Fruit fly (Drosophila melanogaster) whole organism, embryonic: ENCODE data around the gene ich.
A peak's percentile ranks its signal among the peaks of the same experiment; 100 is the strongest.

Source experiments
- CG10959 ChIP-seq: fragments of 200-800 bp; sonication (Bioruptor generic); IDR thresholded peaks from 2 replicates; pipeline ENCODE4 v1.3.6; 2022; ENCODE audit warnings: missing biosample characterization, missing genetic modification characterization
- CG13424 ChIP-seq: fragments of 200-800 bp; sonication (Bioruptor generic); optimal IDR thresholded peaks from 2 replicates; lab custom pipeline; 2019; ENCODE audit warnings: missing biosample characterization, mild to moderate bottlenecking, missing genetic modification characterization, moderate library complexity
- CG15269 ChIP-seq: fragments of 200-800 bp; sonication (Bioruptor generic); optimal IDR thresholded peaks from 2 replicates; lab custom pipeline; 2018; ENCODE audit warnings: missing biosample characterization, mild to moderate bottlenecking, missing genetic modification characterization, moderate library complexity
- CG17186 ChIP-seq: fragments of 200-800 bp; sonication (Bioruptor generic); optimal IDR thresholded peaks from 3 replicates; lab custom pipeline; 2017; ENCODE audit warnings: missing biosample characterization, missing genetic modification reagents, missing genetic modification characterization
- CG17328 ChIP-seq: fragments of 200-800 bp; sonication (Bioruptor generic); IDR thresholded peaks from 2 replicates; pipeline ENCODE4 v1.3.6; 2022; ENCODE audit warnings: missing biosample characterization, missing genetic modification characterization
- CG17359 ChIP-seq: fragments of 200-800 bp; sonication (Bioruptor generic); optimal IDR thresholded peaks from 3 replicates; lab custom pipeline; 2018; ENCODE audit warnings: missing biosample characterization, mild to moderate bottlenecking, missing genetic modification characterization, moderate library complexity
- CG17385 ChIP-seq: fragments of 200-800 bp; sonication (Bioruptor generic); optimal IDR thresholded peaks from 3 replicates; lab custom pipeline; 2018; ENCODE audit warnings: missing biosample characterization, mild to moderate bottlenecking, missing genetic modification characterization
- CG18262 ChIP-seq: fragments of 200-800 bp; optimal IDR thresholded peaks from 3 replicates; lab custom pipeline; 2019; ENCODE audit warnings: missing biosample characterization, mild to moderate bottlenecking, missing genetic modification characterization, moderate library complexity
- CG18476 ChIP-seq: fragments of 200-800 bp; sonication (Bioruptor generic); optimal IDR thresholded peaks from 2 replicates; lab custom pipeline; 2016; ENCODE audit warnings: missing biosample characterization, mild to moderate bottlenecking, missing genetic modification characterization
- CG18599 ChIP-seq: fragments of 200-800 bp; sonication (Bioruptor generic); optimal IDR thresholded peaks from 3 replicates; lab custom pipeline; 2017; ENCODE audit warnings: missing biosample characterization, missing genetic modification characterization, mild to moderate bottlenecking, moderate library complexity, missing genetic modification reagents
- CG30431 ChIP-seq: fragments of 200-800 bp; sonication (Bioruptor generic); optimal IDR thresholded peaks from 2 replicates; lab custom pipeline; 2017; ENCODE audit warnings: missing biosample characterization, missing genetic modification characterization
- CG31365 ChIP-seq: fragments of 200-800 bp; sonication (Bioruptor generic); optimal IDR thresholded peaks from 2 replicates; lab custom pipeline; 2018; ENCODE audit warnings: missing biosample characterization, mild to moderate bottlenecking, missing genetic modification characterization
- CG32532 ChIP-seq: fragments of 200-800 bp; sonication (Bioruptor generic); IDR thresholded peaks from 2 replicates; pipeline ENCODE4 v1.3.6; 2022; ENCODE audit warnings: missing biosample characterization, missing genetic modification characterization
- CG34224 ChIP-seq: fragments of 200-800 bp; sonication (Bioruptor generic); IDR thresholded peaks from 3 replicates; pipeline ENCODE4 v1.3.6; 2022; ENCODE audit warnings: missing biosample characterization, missing genetic modification characterization; ENCODE audit not compliant: partially characterized antibody
- CG4730 ChIP-seq: fragments of 200-800 bp; sonication (Bioruptor generic); IDR thresholded peaks from 2 replicates; pipeline ENCODE4 v1.3.6; 2022; ENCODE audit warnings: missing biosample characterization, missing genetic modification characterization
- CG4854 ChIP-seq: fragments of 200-800 bp; sonication (Bioruptor generic); optimal IDR thresholded peaks from 2 replicates; lab custom pipeline; 2016; ENCODE audit warnings: missing biosample characterization, missing genetic modification characterization, inconsistent platforms
- CG6254 ChIP-seq: fragments of 200-800 bp; sonication (Bioruptor generic); optimal IDR thresholded peaks from 3 replicates; lab custom pipeline; 2017; ENCODE audit warnings: mild to moderate bottlenecking, missing biosample characterization, missing genetic modification reagents, missing genetic modification characterization
- CG7372 ChIP-seq: fragments of 200-800 bp; sonication (Bioruptor generic); IDR thresholded peaks from 2 replicates; pipeline ENCODE4 v1.3.6; 2022; ENCODE audit warnings: missing biosample characterization, missing genetic modification characterization
- CG7839 ChIP-seq: fragments of 200-800 bp; sonication (Bioruptor generic); optimal IDR thresholded peaks from 3 replicates; lab custom pipeline; 2018; ENCODE audit warnings: missing biosample characterization, mild to moderate bottlenecking, missing genetic modification characterization, moderate library complexity
- CG7987 ChIP-seq: fragments of 200-800 bp; sonication (Bioruptor generic); optimal IDR thresholded peaks from 2 replicates; lab custom pipeline; 2018; ENCODE audit warnings: missing biosample characterization, mild to moderate bottlenecking, missing genetic modification characterization, moderate library complexity
- CG9215 ChIP-seq: fragments of 200-800 bp; sonication (Bioruptor generic); IDR thresholded peaks from 2 replicates; pipeline ENCODE4 v1.3.6; 2022; ENCODE audit warnings: missing biosample characterization, missing genetic modification characterization
- CG9797 ChIP-seq: fragments of 200-800 bp; sonication (Bioruptor generic); optimal IDR thresholded peaks from 3 replicates; lab custom pipeline; 2018; ENCODE audit warnings: missing biosample characterization, mild to moderate bottlenecking, missing genetic modification characterization
- Camta ChIP-seq: fragments of 200-800 bp; sonication (Bioruptor generic); optimal IDR thresholded peaks from 2 replicates; lab custom pipeline; 2016; ENCODE audit warnings: missing biosample characterization, missing genetic modification characterization
- CoRest ChIP-seq: fragments of 200-800 bp; sonication (Bioruptor generic); optimal IDR thresholded peaks from 3 replicates; lab custom pipeline; 2018; ENCODE audit warnings: missing biosample characterization, mild to moderate bottlenecking, missing genetic modification characterization, moderate library complexity
- Deaf1 ChIP-seq: fragments of 200-800 bp; optimal IDR thresholded peaks from 3 replicates; lab custom pipeline; 2019; ENCODE audit warnings: missing biosample characterization, mild to moderate bottlenecking, missing genetic modification characterization, moderate library complexity
- Ets65A ChIP-seq: fragments of 200-800 bp; sonication (Bioruptor generic); peaks from one replicate; lab custom pipeline; 2016; ENCODE audit warnings: missing biosample characterization, missing genetic modification characterization
- HLH3B ChIP-seq: fragments of 200-800 bp; sonication (Bioruptor generic); IDR thresholded peaks from 2 replicates; pipeline ENCODE4 v1.3.6; 2022; ENCODE audit warnings: missing biosample characterization, missing genetic modification characterization
- Hr78 ChIP-seq, 2 experiments: fragments of 200-800 bp in 1 of 2; fragments of >200 bp in 1 of 2; sonication (Bioruptor generic) in 1 of 2; optimal IDR thresholded peaks; 2 replicates each; lab custom pipeline; 2017 to 2019; ENCODE audit warnings: missing biosample characterization in 2 of 2, missing genetic modification characterization in 2 of 2, mild to moderate bottlenecking in 1 of 2, moderate library complexity in 1 of 2
- Lim3 ChIP-seq: fragments of 200-800 bp; sonication (Bioruptor generic); IDR thresholded peaks from 2 replicates; pipeline ENCODE4 v1.3.6; 2022; ENCODE audit warnings: missing biosample characterization, missing genetic modification characterization
- Max ChIP-seq: fragments of 200-800 bp; sonication (Bioruptor generic); optimal IDR thresholded peaks from 2 replicates; lab custom pipeline; 2016; ENCODE audit warnings: missing biosample characterization, mild to moderate bottlenecking, missing genetic modification characterization
- NC2β ChIP-seq: fragments of 200-800 bp; sonication (Bioruptor generic); optimal IDR thresholded peaks from 2 replicates; lab custom pipeline; 2016; ENCODE audit warnings: missing biosample characterization, missing genetic modification characterization
- Optix ChIP-seq: fragments of 200-800 bp; sonication (Bioruptor generic); IDR thresholded peaks from 3 replicates; pipeline ENCODE4 v1.3.6; 2022; ENCODE audit warnings: missing biosample characterization, missing genetic modification characterization
- amos ChIP-seq: fragments of 200-800 bp; sonication (Bioruptor generic); IDR thresholded peaks from 2 replicates; pipeline ENCODE4 v1.3.6; 2022; ENCODE audit warnings: missing biosample characterization, missing genetic modification characterization; ENCODE audit not compliant: partially characterized antibody
- br ChIP-seq: fragments of >200 bp; optimal IDR thresholded peaks from 2 replicates; lab custom pipeline; 2017
- caup ChIP-seq: fragments of 200-800 bp; sonication (Bioruptor generic); optimal IDR thresholded peaks from 3 replicates; lab custom pipeline; 2017; ENCODE audit warnings: missing biosample characterization, mild to moderate bottlenecking, missing genetic modification characterization, moderate library complexity; ENCODE audit not compliant: severe bottlenecking
- chm ChIP-seq: fragments of 200-800 bp; sonication (Bioruptor generic); IDR thresholded peaks from 2 replicates; pipeline ENCODE4 v1.3.6; 2022; ENCODE audit warnings: missing biosample characterization, missing genetic modification characterization
- dysf ChIP-seq: fragments of 200-800 bp; sonication (Bioruptor generic); IDR thresholded peaks from 3 replicates; pipeline ENCODE4 v1.3.6; 2022; ENCODE audit warnings: missing biosample characterization, missing genetic modification characterization
- eyg ChIP-seq: fragments of 200-800 bp; sonication (Bioruptor generic); optimal IDR thresholded peaks from 3 replicates; lab custom pipeline; 2016; ENCODE audit warnings: missing biosample characterization, missing genetic modification characterization
- fd102C ChIP-seq: fragments of 200-800 bp; sonication (Bioruptor generic); optimal IDR thresholded peaks from 2 replicates; lab custom pipeline; 2018; ENCODE audit warnings: missing biosample characterization, mild to moderate bottlenecking, missing genetic modification characterization, moderate library complexity
- grn ChIP-seq: fragments of 200-800 bp; sonication (Bioruptor generic); optimal IDR thresholded peaks from 3 replicates; lab custom pipeline; 2017; ENCODE audit warnings: missing biosample characterization, missing genetic modification characterization
- ken ChIP-seq: fragments of 200-800 bp; sonication (Bioruptor generic); IDR thresholded peaks from 3 replicates; pipeline ENCODE4 v1.3.6; 2022; ENCODE audit warnings: missing biosample characterization, missing genetic modification characterization
- lmd ChIP-seq: fragments of 200-800 bp; sonication (Bioruptor generic); IDR thresholded peaks from 2 replicates; pipeline ENCODE4 v1.3.6; 2022; ENCODE audit warnings: missing biosample characterization, missing genetic modification characterization
- pros ChIP-seq: fragments of 200-800 bp; sonication (Bioruptor generic); optimal IDR thresholded peaks from 3 replicates; lab custom pipeline; 2019; ENCODE audit warnings: missing biosample characterization, mild to moderate bottlenecking, missing genetic modification characterization, moderate library complexity
- pum ChIP-seq: fragments of 200-800 bp; sonication (Bioruptor generic); optimal IDR thresholded peaks from 2 replicates; lab custom pipeline; 2016; ENCODE audit warnings: missing biosample characterization, missing genetic modification characterization
- rib ChIP-seq: fragments of 200-800 bp; sonication (Bioruptor generic); IDR thresholded peaks from 2 replicates; pipeline ENCODE4 v1.3.6; 2022; ENCODE audit warnings: missing biosample characterization, missing genetic modification characterization
- toy ChIP-seq: fragments of 200-800 bp; sonication (Bioruptor generic); IDR thresholded peaks from 2 replicates; pipeline ENCODE4 v1.3.6; 2022; ENCODE audit warnings: missing biosample characterization, missing genetic modification characterization
- vvl ChIP-seq: fragments of 200-800 bp; sonication (Bioruptor generic); IDR thresholded peaks from 2 replicates; pipeline ENCODE4 v1.3.6; 2022; ENCODE audit warnings: missing biosample characterization, missing genetic modification characterization
- z ChIP-seq: fragments of 200-800 bp; sonication (Bioruptor generic); IDR thresholded peaks from 3 replicates; pipeline ENCODE4 v1.3.6; 2022; ENCODE audit warnings: missing biosample characterization, missing genetic modification characterization
- zen2 ChIP-seq: fragments of 200-800 bp; sonication (Bioruptor generic); IDR thresholded peaks from 3 replicates; pipeline ENCODE4 v1.3.6; 2022; ENCODE audit warnings: missing biosample characterization, missing genetic modification characterization; ENCODE audit not compliant: partially characterized antibody

ich gene

dm6 chr3R:8992928-8993579 is 30.2 kb upstream of the ich start, which contains the start of gene CG11975 (continued):
- no peak for TF ChIP-seq z (GFP tag; lab: Robert Waterston, UW)
- peak; percentile 70 for TF ChIP-seq lmd
- no peak for TF ChIP-seq Lim3 (GFP tag; lab: Robert Waterston, UW)
- peak; percentile 30 for TF ChIP-seq CG30431 (GFP tag; lab: Kevin White, UChicago)
- peak; percentile 71 for TF ChIP-seq CG4854
- peak; percentile 53 for TF ChIP-seq CG17359 (tag; lab: Kevin White, UChicago)
- peak; percentile 69 for TF ChIP-seq CG13424 (tag; lab: Kevin White, UChicago)
- peak; percentile 24 for TF ChIP-seq CG9797 (GFP tag; lab: Kevin White, UChicago)
- TF ChIP-seq br (lab: Kevin White, UChicago), result no peak
- no peak for TF ChIP-seq CG6254 (GFP tag; lab: Kevin White, UChicago)
- no peak; the same call in 1 of the 2 replicates for TF ChIP-seq CG17328 (GFP tag; lab: Robert Waterston, UW)
- peak; percentile 44 for TF ChIP-seq CG7987 (GFP tag; lab: Kevin White, UChicago)
- peak; percentile 83 for TF ChIP-seq Camta (GFP tag; lab: Kevin White, UChicago)
- no peak for TF ChIP-seq CG17186 (GFP tag; lab: Kevin White, UChicago)
- no peak for TF ChIP-seq chm
- peak; percentile 73 for TF ChIP-seq CG32532
- TF ChIP-seq pros, result peak; percentile 47
- peak; percentile 80 for TF ChIP-seq caup (GFP tag; lab: Kevin White, UChicago)
- TF ChIP-seq HLH3B (GFP tag; lab: Robert Waterston, UW), result peak; percentile 25; the same call in 1 of the 2 replicates
- peak; percentile 72 for TF ChIP-seq NC2β (GFP tag; lab: Kevin White, UChicago)
- no peak for TF ChIP-seq Deaf1
- no peak for TF ChIP-seq CG17385 (GFP tag; lab: Kevin White, UChicago)
- peak; percentile 68; the same call in 1 of the 3 replicates for TF ChIP-seq ken (GFP tag; lab: Robert Waterston, UW)
- peak; percentile 80 for TF ChIP-seq eyg
- TF ChIP-seq CG4730, result 0 out of 2 replicates have a peak, but pooled peaks have one; percentile 24
- TF ChIP-seq zen2, result 0 out of 3 replicates have a peak, but pooled peaks have one; percentile 26
- TF ChIP-seq CG7839 (tag; lab: Kevin White, UChicago), result no peak
- TF ChIP-seq CG18599 (GFP tag; lab: Kevin White, UChicago), result peak; percentile 80
- no peak for TF ChIP-seq CG31365 (tag; lab: Kevin White, UChicago)
- TF ChIP-seq CG7372 (GFP tag; lab: Robert Waterston, UW), result no peak
- peak; percentile 61; the same call in 2 of the 3 replicates for TF ChIP-seq CG34224 (GFP tag; lab: Robert Waterston, UW)
- no peak for TF ChIP-seq grn (GFP tag; lab: Kevin White, UChicago)
- TF ChIP-seq CoRest (tag; lab: Kevin White, UChicago), result peak; percentile 74
- peak; percentile 65 for TF ChIP-seq CG18476 (GFP tag; lab: Kevin White, UChicago)
- TF ChIP-seq CG18262, result peak; percentile 70
- TF ChIP-seq CG9215 (GFP tag; lab: Robert Waterston, UW), result peak; percentile 79
- no peak for TF ChIP-seq Hr78 (GFP tag; optimal IDR thresholded peaks at IDR 0.05; lab: Kevin White, UChicago)
- TF ChIP-seq rib (GFP tag; lab: Robert Waterston, UW), result no peak
- TF ChIP-seq CG10959 (GFP tag; lab: Robert Waterston, UW), result 0 out of 2 replicates have a peak, but pooled peaks have one; percentile 21
- no peak for TF ChIP-seq CG15269
- TF ChIP-seq toy (GFP tag; lab: Robert Waterston, UW), result no peak
- no peak for TF ChIP-seq fd102C (GFP tag; lab: Kevin White, UChicago)
- TF ChIP-seq Max (GFP tag; lab: Kevin White, UChicago), result peak; percentile 79
- TF ChIP-seq dysf, result peak; percentile 70
- TF ChIP-seq Ets65A (GFP tag; lab: Kevin White, UChicago), result peak; percentile 99
- TF ChIP-seq amos, result peak; percentile 64
- TF ChIP-seq Optix, result peak; percentile 40; the same call in 1 of the 3 replicates
- TF ChIP-seq pum (GFP tag; lab: Kevin White, UChicago), result peak; percentile 81
- TF ChIP-seq vvl (GFP tag; lab: Robert Waterston, UW), result peak; percentile 61
